Fruit fly (Drosophila melanogaster): ENCODE measurements around the gene CG4098.

Gene CG4098

dm6 chr3L:16572208-16572607, 36.9 kb downstream of the CG4098 start (continued):
- TF ChIP-seq Atf6 (GFP tag; IDR thresholded peaks at IDR 0.05): peak; percentile 39; the same call in 1 of the 2 replicates
- no peak for TF ChIP-seq jigr1 (GFP tag; IDR thresholded peaks at IDR 0.05)
- peak; percentile 86 for TF ChIP-seq CG3163 (GFP tag; optimal IDR thresholded peaks at IDR 0.05)
- no peak for TF ChIP-seq Rfx (GFP tag; IDR thresholded peaks at IDR 0.05)
- TF ChIP-seq unc-4 (GFP tag; IDR thresholded peaks at IDR 0.05; ENCODE audit: partially characterized antibody): peak; percentile 23; the same call in 1 of the 2 replicates
- peak; percentile 11 for TF ChIP-seq grau (tag; optimal IDR thresholded peaks at IDR 0.05)
- no peak for TF ChIP-seq CG30431 (GFP tag; optimal IDR thresholded peaks at IDR 0.05)
- no peak for TF ChIP-seq tin (GFP tag; optimal IDR thresholded peaks at IDR 0.05)
- TF ChIP-seq CG1792 (GFP tag; optimal IDR thresholded peaks at IDR 0.05): no peak
- TF ChIP-seq sim (GFP tag; IDR thresholded peaks at IDR 0.05): no peak
- peak; percentile 17; the same call in 1 of the 2 replicates for TF ChIP-seq E2f2 (GFP tag; IDR thresholded peaks at IDR 0.05)
- peak; percentile 32; the same call in 1 of the 2 replicates for TF ChIP-seq CG32532 (GFP tag; IDR thresholded peaks at IDR 0.05)
- TF ChIP-seq CG30020 (tag; optimal IDR thresholded peaks at IDR 0.05): no peak
- no peak for TF ChIP-seq disco-r (GFP tag; optimal IDR thresholded peaks at IDR 0.05)
- no peak for TF ChIP-seq CG14050 (GFP tag; IDR thresholded peaks at IDR 0.05)
- TF ChIP-seq chm (GFP tag; IDR thresholded peaks at IDR 0.05): peak; percentile 79; the same call in 1 of the 2 replicates
- no peak for TF ChIP-seq Ada2b (GFP tag; IDR thresholded peaks at IDR 0.05)
- no peak for TF ChIP-seq CG17829 (tag; optimal IDR thresholded peaks at IDR 0.05)
- TF ChIP-seq Deaf1 (tag; optimal IDR thresholded peaks at IDR 0.05): no peak
- TF ChIP-seq Poxn (GFP tag; IDR thresholded peaks at IDR 0.05): no peak
- TF ChIP-seq Camta (GFP tag; optimal IDR thresholded peaks at IDR 0.05): no peak
- TF ChIP-seq CG7839 (tag; optimal IDR thresholded peaks at IDR 0.05): no peak
- 0 out of 3 replicates have a peak, but pooled peaks have one; percentile 6 for TF ChIP-seq CG6791 (GFP tag; IDR thresholded peaks at IDR 0.05; ENCODE audit: partially characterized antibody)

dm6 chr3L:16571739-16572063, 37.4 kb downstream of the CG4098 start:
- peak; percentile 9 for TF ChIP-seq CG11504 (tag; optimal IDR thresholded peaks at IDR 0.05)
- TF ChIP-seq CG15073 (GFP tag; optimal IDR thresholded peaks at IDR 0.05): no peak
- 0 out of 3 replicates have a peak, but pooled peaks have one; percentile 0 for TF ChIP-seq zfh1 (GFP tag; IDR thresholded peaks at IDR 0.05)
- peak in 1 of 2 experiments; percentile 71 for TF ChIP-seq Pdp1 (GFP tag; optimal IDR thresholded peaks at IDR 0.05)
- TF ChIP-seq sens (GFP tag): peak; percentile 54

- TF ChIP-seq bbx (GFP tag; IDR thresholded peaks at IDR 0.05; ENCODE audit: partially characterized antibody): no peak
- peak; percentile 83 for TF ChIP-seq CG32532 (GFP tag; IDR thresholded peaks at IDR 0.05)
- peak; percentile 75 for TF ChIP-seq lmd (GFP tag; IDR thresholded peaks at IDR 0.05)
- no peak for TF ChIP-seq Lim3 (GFP tag; IDR thresholded peaks at IDR 0.05)
- TF ChIP-seq dimm (GFP tag; IDR thresholded peaks at IDR 0.05): no peak
- no peak for TF ChIP-seq CG17802 (tag; optimal IDR thresholded peaks at IDR 0.05)
- TF ChIP-seq Ravus (GFP tag; IDR thresholded peaks at IDR 0.05): no peak; the same call in 1 of the 2 replicates
- TF ChIP-seq ac (GFP tag; optimal IDR thresholded peaks at IDR 0.05): no peak
- TF ChIP-seq lab (GFP tag; optimal IDR thresholded peaks at IDR 0.05): peak; percentile 71
- peak; percentile 1 for TF ChIP-seq Fer2 (tag; optimal IDR thresholded peaks at IDR 0.05)
- no peak for TF ChIP-seq pita (GFP tag; optimal IDR thresholded peaks at IDR 0.05)
- TF ChIP-seq Side (GFP tag; optimal IDR thresholded peaks at IDR 0.05): peak; percentile 22
- peak; percentile 28 for TF ChIP-seq Max (GFP tag; optimal IDR thresholded peaks at IDR 0.05)
- peak; percentile 49 for TF ChIP-seq slp2 (GFP tag; optimal IDR thresholded peaks at IDR 0.05)
- peak; percentile 72 for TF ChIP-seq Meics (GFP tag; optimal IDR thresholded peaks at IDR 0.05)
- TF ChIP-seq CG18764 (GFP tag; optimal IDR thresholded peaks at IDR 0.05): peak; percentile 28
- no peak for TF ChIP-seq Lpt (GFP tag; optimal IDR thresholded peaks at IDR 0.05)
- TF ChIP-seq CG15601 (tag; optimal IDR thresholded peaks at IDR 0.05): no peak
- TF ChIP-seq Oli (tag; optimal IDR thresholded peaks at IDR 0.05): peak; percentile 47
- peak; percentile 75 for TF ChIP-seq slbo (GFP tag; IDR thresholded peaks at IDR 0.05)
- no peak for TF ChIP-seq trh (GFP tag; optimal IDR thresholded peaks at IDR 0.05)
- TF ChIP-seq CG5953 (GFP tag; IDR thresholded peaks at IDR 0.05): no peak
- no peak for TF ChIP-seq NC2α (GFP tag; optimal IDR thresholded peaks at IDR 0.05)
Observed at dm6 chr3L:16571014-16571738, 38.0 kb downstream of the CG4098 start.
